Worm (Caenorhabditis elegans) whole organism, midembryonic: ENCODE results near the gene C03H5.6.

Experiments
- T22C8.4 ChIP-seq: fragments of 200-800 bp; sonication (Bioruptor generic); IDR thresholded peaks from 2 replicates; pipeline ENCODE4 v1.3.6; 2022; ENCODE audit warnings: missing genetic modification characterization, missing compliant biosample characterization
- cog-1 ChIP-seq: sonication (generic microtip); optimal IDR thresholded peaks from 2 replicates; lab custom pipeline; 2016; ENCODE audit warnings: missing genetic modification characterization, missing compliant biosample characterization
- flt-1 ChIP-seq: fragments of 200-800 bp; sonication (Bioruptor generic); IDR thresholded peaks from 2 replicates; pipeline ENCODE4 v1.3.6; 2022; ENCODE audit warnings: missing genetic modification characterization, missing compliant biosample characterization
- klf-2 ChIP-seq: fragments of 200-800 bp; sonication (Bioruptor generic); conservative IDR thresholded peaks from 2 replicates; pipeline ENCODE4 v1.3.6; 2022; ENCODE audit warnings: missing genetic modification reagents, missing genetic modification characterization, missing compliant biosample characterization
- med-1 ChIP-seq: sonication (generic microtip); optimal IDR thresholded peaks from 2 replicates; lab custom pipeline; 2017; ENCODE audit warnings: missing genetic modification characterization, mild to moderate bottlenecking, missing compliant biosample characterization, antibody characterized with exemption, missing genetic modification reagents; ENCODE audit not compliant: insufficient read depth
- ref-1 ChIP-seq: fragments of 200-800 bp; sonication (Bioruptor generic); conservative IDR thresholded peaks from 2 replicates; pipeline ENCODE4 v1.3.6; 2022; ENCODE audit warnings: missing genetic modification reagents, missing genetic modification characterization, missing compliant biosample characterization
- tab-1 ChIP-seq: fragments of 200-800 bp; sonication (Bioruptor generic); IDR thresholded peaks from 2 replicates; pipeline ENCODE4 v1.3.6; 2022; ENCODE audit warnings: missing genetic modification characterization, missing compliant biosample characterization

- TF ChIP-seq klf-2 (no peak), flt-1 (GFP tag; lab: Robert Waterston, UW) (no peak), med-1 (GFP tag; lab: Kevin White, UChicago) (no peak), ref-1 (GFP tag; lab: Robert Waterston, UW) (no peak), cog-1 (tag; lab: Kevin White, UChicago) (no peak), tab-1 (GFP tag; lab: Robert Waterston, UW) (no peak), T22C8.4 (GFP tag; lab: Robert Waterston, UW) (no peak)
Observed at ce11 chrII:388533-388932, 10.7 kb downstream of the C03H5.6 start, which contains the start of gene nstp-4.
